Worm (Caenorhabditis elegans) whole organism, L4 larva: ENCODE results near the gene clec-136.

Experiments used
- madf-5 ChIP-seq, 2 experiments: fragments of 200-800 bp; sonication (Bioruptor generic); IDR thresholded peaks; 2 replicates each; pipeline ENCODE4 v1.3.6; 2022; ENCODE audit warnings: missing compliant biosample characterization in 2 of 2, missing genetic modification characterization in 2 of 2
- nhr-6 ChIP-seq: fragments of 150-350 bp; optimal IDR thresholded peaks from 2 replicates; lab custom pipeline; 2014; ENCODE audit warnings: missing biosample characterization, missing genetic modification characterization
- snpc-4 ChIP-seq: fragments of 150-350 bp; optimal IDR thresholded peaks from 2 replicates; lab custom pipeline; 2014; ENCODE audit warnings: missing biosample characterization, missing genetic modification characterization

DNA sequence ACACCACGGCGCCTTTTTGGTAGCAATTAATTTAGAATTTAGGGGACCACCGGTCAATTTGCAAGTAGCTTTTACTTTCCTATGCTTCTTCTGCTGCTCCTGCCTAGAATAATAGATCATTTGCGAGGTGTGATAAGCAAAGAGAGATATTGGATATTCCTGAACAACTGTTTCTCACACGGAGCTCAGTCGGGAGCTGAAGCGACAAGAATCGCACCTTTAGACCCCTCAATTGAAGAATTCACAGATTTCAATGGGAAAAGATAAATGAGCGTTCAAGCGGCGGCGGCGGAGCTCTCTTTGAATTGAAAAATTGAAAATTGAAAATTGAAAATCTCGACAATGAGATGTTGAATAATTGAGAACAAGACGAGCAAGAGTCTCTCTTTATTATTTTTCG lies 43.8 kb downstream of the clec-136 start:
- TF ChIP-seq snpc-4, result no peak
- no peak for TF ChIP-seq nhr-6 (tag; lab: Kevin White, UChicago)
- TF ChIP-seq madf-5 (GFP tag; IDR thresholded peaks at IDR 0.05; lab: Robert Waterston, UW), result no peak
